Fruit fly (Drosophila melanogaster) Kc167 (cell line): ENCODE data around the gene CG12237.

Experiments
- Myc ChIP-seq: fragments of >200 bp; optimal IDR thresholded peaks from 2 replicates; lab custom pipeline; 2017; ENCODE audit warnings: missing external identifiers
- Sin3A ChIP-seq: fragments of >200 bp; optimal IDR thresholded peaks from 2 replicates; lab custom pipeline; 2018; ENCODE audit warnings: missing external identifiers
- h ChIP-seq: fragments of >200 bp; optimal IDR thresholded peaks from 3 replicates; lab custom pipeline; 2018; ENCODE audit warnings: missing external identifiers
- insv ChIP-seq: fragments of >200 bp; optimal IDR thresholded peaks from 3 replicates; lab custom pipeline; 2018; ENCODE audit warnings: missing external identifiers
- psq ChIP-seq: fragments of >200 bp; optimal IDR thresholded peaks from 2 replicates; lab custom pipeline; 2017; ENCODE audit warnings: missing external identifiers
- ttk ChIP-seq: sonication (Bioruptor generic); optimal IDR thresholded peaks from 2 replicates; lab custom pipeline; 2017; ENCODE audit warnings: missing external identifiers

DNA sequence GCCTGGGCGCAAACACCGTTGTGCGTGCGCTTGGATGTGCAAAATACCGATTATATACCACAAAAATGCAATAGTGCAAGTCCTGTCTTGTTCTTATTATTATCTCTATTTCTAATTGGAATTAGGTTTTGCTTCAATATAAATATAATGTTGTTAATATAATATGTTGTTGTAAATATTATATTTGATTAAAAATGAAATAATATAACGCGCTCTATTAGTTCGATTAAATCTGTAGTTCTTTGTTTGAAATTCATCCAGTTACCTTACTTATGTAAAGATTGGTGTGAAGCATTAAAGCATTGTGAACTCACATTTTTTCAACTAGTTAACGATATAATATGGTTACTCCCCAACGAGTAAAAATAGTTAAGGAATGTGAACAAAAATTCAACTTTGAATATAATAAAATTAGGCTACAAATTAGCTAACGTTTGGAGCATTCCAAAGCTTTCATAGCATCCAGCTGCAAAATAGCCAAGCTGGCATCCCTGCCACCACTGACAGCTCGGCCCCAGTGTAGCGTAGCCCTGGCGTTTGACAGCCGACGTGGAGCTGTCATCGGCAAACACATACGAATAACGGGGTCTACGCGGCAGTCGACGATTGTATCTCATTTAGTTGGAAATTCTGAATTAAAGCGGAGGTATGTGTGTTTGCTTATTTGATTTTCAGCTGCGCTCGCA is at the start of gene CG12237, which contains the start of gene Sec61gamma:
- TF ChIP-seq h (lab: Kevin White, UChicago) (no peak), psq (lab: Kevin White, UChicago) (no peak), insv (no peak), Sin3A (lab: Kevin White, UChicago) (no peak), ttk (lab: Kevin White, UChicago) (no peak), Myc (lab: Kevin White, UChicago) (no peak)
